Fruit fly (Drosophila melanogaster) whole organism, embryonic: ENCODE results near the gene CG8564.

ENCODE experiments used
- Atf-2 ChIP-seq: fragments of 200-800 bp; sonication (Bioruptor generic); optimal IDR thresholded peaks from 2 replicates; lab custom pipeline; 2016; ENCODE audit warnings: missing biosample characterization, missing genetic modification characterization
- CG10321 ChIP-seq: fragments of 200-800 bp; sonication (Bioruptor generic); IDR thresholded peaks from 2 replicates; pipeline ENCODE4 v1.3.6; 2022; ENCODE audit warnings: missing biosample characterization, missing genetic modification characterization
- CG10565 ChIP-seq: fragments of 200-800 bp; sonication (Bioruptor generic); optimal IDR thresholded peaks from 3 replicates; lab custom pipeline; 2016; ENCODE audit warnings: missing biosample characterization, mild to moderate bottlenecking, missing genetic modification characterization
- CG11456 ChIP-seq: fragments of 200-800 bp; sonication (Bioruptor generic); IDR thresholded peaks from 3 replicates; pipeline ENCODE4 v1.3.6; 2022; ENCODE audit warnings: missing biosample characterization, missing genetic modification characterization
- CG11504 ChIP-seq: fragments of 200-800 bp; sonication (Bioruptor generic); optimal IDR thresholded peaks from 3 replicates; lab custom pipeline; 2019; ENCODE audit warnings: missing biosample characterization, mild to moderate bottlenecking, missing genetic modification characterization, moderate library complexity
- CG13624 ChIP-seq: fragments of 200-800 bp; sonication (Bioruptor generic); optimal IDR thresholded peaks from 2 replicates; lab custom pipeline; 2016; ENCODE audit warnings: missing biosample characterization, missing genetic modification characterization
- CG14965 ChIP-seq: fragments of 200-800 bp; sonication (Bioruptor generic); optimal IDR thresholded peaks from 2 replicates; lab custom pipeline; 2016; ENCODE audit warnings: missing biosample characterization, missing genetic modification characterization, borderline replicate concordance
- CG15514 ChIP-seq: fragments of 200-800 bp; sonication (Bioruptor generic); optimal IDR thresholded peaks from 3 replicates; lab custom pipeline; 2017; ENCODE audit warnings: missing biosample characterization, missing genetic modification characterization, mild to moderate bottlenecking, moderate library complexity, missing genetic modification reagents
- CG15601 ChIP-seq: fragments of 200-800 bp; sonication (Bioruptor generic); optimal IDR thresholded peaks from 3 replicates; lab custom pipeline; 2019; ENCODE audit warnings: missing biosample characterization, mild to moderate bottlenecking, missing genetic modification characterization, moderate library complexity
- CG16779 ChIP-seq: fragments of 200-800 bp; sonication (Bioruptor generic); IDR thresholded peaks from 2 replicates; pipeline ENCODE4 v1.3.6; 2022; ENCODE audit warnings: missing biosample characterization, missing genetic modification characterization
- CG17359 ChIP-seq: fragments of 200-800 bp; sonication (Bioruptor generic); optimal IDR thresholded peaks from 3 replicates; lab custom pipeline; 2018; ENCODE audit warnings: missing biosample characterization, mild to moderate bottlenecking, missing genetic modification characterization, moderate library complexity
- CG17802 ChIP-seq: fragments of 200-800 bp; sonication (Bioruptor generic); optimal IDR thresholded peaks from 2 replicates; lab custom pipeline; 2018; ENCODE audit warnings: missing biosample characterization, mild to moderate bottlenecking, missing genetic modification characterization, moderate library complexity
- CG1792 ChIP-seq: fragments of 200-800 bp; sonication (Bioruptor generic); optimal IDR thresholded peaks from 2 replicates; lab custom pipeline; 2016; ENCODE audit warnings: missing biosample characterization, missing genetic modification characterization
- CG2199 ChIP-seq: fragments of 200-800 bp; sonication (Bioruptor generic); IDR thresholded peaks from 3 replicates; pipeline ENCODE4 v1.3.6; 2022; ENCODE audit warnings: missing biosample characterization, missing genetic modification characterization
- CG30431 ChIP-seq: fragments of 200-800 bp; sonication (Bioruptor generic); optimal IDR thresholded peaks from 2 replicates; lab custom pipeline; 2017; ENCODE audit warnings: missing biosample characterization, missing genetic modification characterization
- CG34224 ChIP-seq: fragments of 200-800 bp; sonication (Bioruptor generic); IDR thresholded peaks from 3 replicates; pipeline ENCODE4 v1.3.6; 2022; ENCODE audit warnings: missing biosample characterization, missing genetic modification characterization; ENCODE audit not compliant: partially characterized antibody
- CG34376 ChIP-seq: fragments of 200-800 bp; sonication (Bioruptor generic); optimal IDR thresholded peaks from 2 replicates; lab custom pipeline; 2018; ENCODE audit warnings: missing biosample characterization, mild to moderate bottlenecking, missing genetic modification characterization
- CG7372 ChIP-seq: fragments of 200-800 bp; sonication (Bioruptor generic); IDR thresholded peaks from 2 replicates; pipeline ENCODE4 v1.3.6; 2022; ENCODE audit warnings: missing biosample characterization, missing genetic modification characterization
- CG7786 ChIP-seq: fragments of 200-800 bp; sonication (Bioruptor generic); optimal IDR thresholded peaks from 2 replicates; lab custom pipeline; 2016; ENCODE audit warnings: missing biosample characterization, missing genetic modification characterization
- Dfd ChIP-seq, 2 experiments: fragments of >200 bp; optimal IDR thresholded peaks; 2 replicates each; lab custom pipeline; 2017; ENCODE audit warnings: missing biosample characterization in 2 of 2, missing genetic modification characterization in 2 of 2
- Dip2 ChIP-seq: fragments of 200-800 bp; sonication (Bioruptor generic); IDR thresholded peaks from 2 replicates; pipeline ENCODE4 v1.3.6; 2022; ENCODE audit warnings: missing biosample characterization, missing genetic modification characterization
- HHEX ChIP-seq: fragments of 200-800 bp; sonication (Bioruptor generic); optimal IDR thresholded peaks from 3 replicates; lab custom pipeline; 2017; ENCODE audit warnings: missing biosample characterization, mild to moderate bottlenecking, missing genetic modification characterization, missing genetic modification reagents
- HLHmδ ChIP-seq: fragments of 200-800 bp; sonication (Bioruptor generic); optimal IDR thresholded peaks from 2 replicates; lab custom pipeline; 2018; ENCODE audit warnings: missing biosample characterization, mild to moderate bottlenecking, missing genetic modification characterization, moderate library complexity
- Hmx ChIP-seq: fragments of 200-800 bp; sonication (Bioruptor generic); optimal IDR thresholded peaks from 2 replicates; lab custom pipeline; 2016; ENCODE audit warnings: missing biosample characterization, missing genetic modification characterization
- Hr78 ChIP-seq, 2 experiments: fragments of 200-800 bp in 1 of 2; fragments of >200 bp in 1 of 2; sonication (Bioruptor generic) in 1 of 2; optimal IDR thresholded peaks; 2 replicates each; lab custom pipeline; 2017 to 2019; ENCODE audit warnings: missing biosample characterization in 2 of 2, missing genetic modification characterization in 2 of 2, mild to moderate bottlenecking in 1 of 2, moderate library complexity in 1 of 2
- NC2β ChIP-seq: fragments of 200-800 bp; sonication (Bioruptor generic); optimal IDR thresholded peaks from 2 replicates; lab custom pipeline; 2016; ENCODE audit warnings: missing biosample characterization, missing genetic modification characterization
- Neu2 ChIP-seq: fragments of 200-800 bp; sonication (Bioruptor generic); optimal IDR thresholded peaks from 3 replicates; lab custom pipeline; 2016; ENCODE audit warnings: missing biosample characterization, missing genetic modification characterization, borderline replicate concordance
- Opbp ChIP-seq: fragments of 200-800 bp; sonication (Bioruptor generic); IDR thresholded peaks from 3 replicates; pipeline ENCODE4 v1.3.6; 2022; ENCODE audit warnings: missing biosample characterization, missing genetic modification characterization; ENCODE audit not compliant: partially characterized antibody
- Optix ChIP-seq: fragments of 200-800 bp; sonication (Bioruptor generic); IDR thresholded peaks from 3 replicates; pipeline ENCODE4 v1.3.6; 2022; ENCODE audit warnings: missing biosample characterization, missing genetic modification characterization
- Side ChIP-seq: fragments of 200-800 bp; sonication (Bioruptor generic); optimal IDR thresholded peaks from 2 replicates; lab custom pipeline; 2016; ENCODE audit warnings: missing biosample characterization, missing genetic modification characterization
- Six4 ChIP-seq: fragments of 200-800 bp; sonication (Bioruptor generic); optimal IDR thresholded peaks from 2 replicates; lab custom pipeline; 2016; ENCODE audit warnings: missing biosample characterization, missing genetic modification characterization
- Taf1 ChIP-seq: fragments of 200-800 bp; sonication (Bioruptor generic); IDR thresholded peaks from 2 replicates; pipeline ENCODE4 v1.3.6; 2022; ENCODE audit warnings: missing biosample characterization, missing genetic modification characterization
- bab2 ChIP-seq: fragments of 200-800 bp; sonication (Bioruptor generic); optimal IDR thresholded peaks from 2 replicates; lab custom pipeline; 2016; ENCODE audit warnings: missing biosample characterization, missing genetic modification characterization
- crp ChIP-seq, 2 experiments: fragments of 200-800 bp; sonication (Bioruptor generic); optimal IDR thresholded peaks; 2 replicates in 1 of 2; 3 replicates in 1 of 2; lab custom pipeline; 2017; ENCODE audit warnings: missing biosample characterization in 2 of 2, missing genetic modification characterization in 2 of 2, mild to moderate bottlenecking in 1 of 2, moderate library complexity in 1 of 2
- dati ChIP-seq: fragments of 200-800 bp; sonication (Bioruptor generic); IDR thresholded peaks from 2 replicates; pipeline ENCODE4 v1.3.6; 2022; ENCODE audit warnings: missing biosample characterization, missing genetic modification characterization
- dimm ChIP-seq: fragments of 200-800 bp; sonication (Bioruptor generic); IDR thresholded peaks from 2 replicates; pipeline ENCODE4 v1.3.6; 2022; ENCODE audit warnings: missing biosample characterization, missing genetic modification characterization
- dm ChIP-seq: fragments of 200-800 bp; sonication (Bioruptor generic); optimal IDR thresholded peaks from 3 replicates; lab custom pipeline; 2016; ENCODE audit warnings: missing biosample characterization, missing genetic modification characterization
- dmrt99B ChIP-seq: fragments of 200-800 bp; sonication (Bioruptor generic); optimal IDR thresholded peaks from 2 replicates; lab custom pipeline; 2018; ENCODE audit warnings: missing biosample characterization, mild to moderate bottlenecking, missing genetic modification characterization, moderate library complexity
- eve ChIP-seq, 2 experiments: fragments of >200 bp; optimal IDR thresholded peaks; 2 replicates each; lab custom pipeline; 2017; ENCODE audit warnings: missing biosample characterization in 2 of 2, missing genetic modification characterization in 2 of 2
- fd3F ChIP-seq: fragments of 200-800 bp; sonication (Bioruptor generic); optimal IDR thresholded peaks from 2 replicates; lab custom pipeline; 2018; ENCODE audit warnings: missing biosample characterization, mild to moderate bottlenecking, missing genetic modification characterization, moderate library complexity
- gsb-n ChIP-seq: fragments of 200-800 bp; sonication (Bioruptor generic); optimal IDR thresholded peaks from 3 replicates; lab custom pipeline; 2018; ENCODE audit warnings: missing biosample characterization, mild to moderate bottlenecking, missing genetic modification characterization
- gt ChIP-seq: fragments of 200-800 bp; sonication (Bioruptor generic); IDR thresholded peaks from 2 replicates; pipeline ENCODE4 v1.3.6; 2022; ENCODE audit warnings: missing biosample characterization, missing genetic modification characterization
- hbn ChIP-seq: fragments of 200-800 bp; sonication (Bioruptor generic); IDR thresholded peaks from 2 replicates; pipeline ENCODE4 v1.3.6; 2022; ENCODE audit warnings: missing biosample characterization, missing genetic modification characterization; ENCODE audit not compliant: partially characterized antibody
- kay ChIP-seq: fragments of 200-800 bp; sonication (Bioruptor generic); optimal IDR thresholded peaks from 2 replicates; lab custom pipeline; 2016; ENCODE audit warnings: missing biosample characterization, missing genetic modification characterization
- lmd ChIP-seq: fragments of 200-800 bp; sonication (Bioruptor generic); IDR thresholded peaks from 2 replicates; pipeline ENCODE4 v1.3.6; 2022; ENCODE audit warnings: missing biosample characterization, missing genetic modification characterization
- luna ChIP-seq: fragments of 200-800 bp; sonication (Bioruptor generic); optimal IDR thresholded peaks from 2 replicates; lab custom pipeline; 2016; ENCODE audit warnings: missing biosample characterization, missing genetic modification characterization
- nerfin-1 ChIP-seq: fragments of 200-800 bp; sonication (Bioruptor generic); optimal IDR thresholded peaks from 3 replicates; lab custom pipeline; 2019; ENCODE audit warnings: missing biosample characterization, mild to moderate bottlenecking, missing genetic modification characterization, moderate library complexity
- pb ChIP-seq: fragments of 200-800 bp; sonication (Bioruptor generic); optimal IDR thresholded peaks from 3 replicates; lab custom pipeline; 2016; ENCODE audit warnings: missing biosample characterization, missing genetic modification characterization
- phol ChIP-seq: fragments of 200-800 bp; sonication (Bioruptor generic); optimal IDR thresholded peaks from 3 replicates; lab custom pipeline; 2018; ENCODE audit warnings: missing biosample characterization, mild to moderate bottlenecking, missing genetic modification characterization, moderate library complexity
- trh ChIP-seq: fragments of 200-800 bp; sonication (Bioruptor generic); optimal IDR thresholded peaks from 2 replicates; lab custom pipeline; 2016; ENCODE audit warnings: missing biosample characterization, missing genetic modification characterization

CG8564 gene

dm6 chr3L:7360324-7360852 lies 27.3 kb downstream of the CG8564 start, which contains the start of gene Sec63 (continued):
- TF ChIP-seq dmrt99B (tag; lab: Kevin White, UChicago) (peak; percentile 14), NC2β (no peak), CG2199 (GFP tag; lab: Robert Waterston, UW) (peak; percentile 23; the same call in 1 of the 3 replicates), CG10565 (GFP tag; lab: Kevin White, UChicago) (no peak), CG7372 (peak; percentile 43; the same call in 1 of the 2 replicates), Taf1 (GFP tag; lab: Robert Waterston, UW) (peak; percentile 48; the same call in 1 of the 2 replicates), dati (GFP tag; lab: Robert Waterston, UW) (no peak), CG13624 (GFP tag; lab: Kevin White, UChicago) (peak; percentile 36), crp (GFP tag; optimal IDR thresholded peaks at IDR 0.05; lab: Kevin White, UChicago) (peak in 1 of 2 experiments; percentile 74), Six4 (no peak), phol (tag; lab: Kevin White, UChicago) (peak; percentile 82), Opbp (GFP tag; lab: Robert Waterston, UW) (peak; percentile 88), CG34376 (GFP tag; lab: Kevin White, UChicago) (no peak), Dfd (GFP tag; optimal IDR thresholded peaks at IDR 0.05; lab: Kevin White, UChicago) (no peak), lmd (GFP tag; lab: Robert Waterston, UW) (peak; percentile 56; the same call in 1 of the 2 replicates), CG11456 (GFP tag; lab: Robert Waterston, UW) (peak; percentile 68; the same call in 1 of the 3 replicates), luna (GFP tag; lab: Kevin White, UChicago) (peak; percentile 22), HLHmδ (GFP tag; lab: Kevin White, UChicago) (peak; percentile 96), bab2 (GFP tag; lab: Kevin White, UChicago) (no peak), trh (GFP tag; lab: Kevin White, UChicago) (no peak), gsb-n (tag; lab: Kevin White, UChicago) (no peak), Hr78 (GFP tag; optimal IDR thresholded peaks at IDR 0.05; lab: Kevin White, UChicago) (no peak), CG1792 (GFP tag; lab: Kevin White, UChicago) (no peak), kay (no peak), CG14965 (no peak), gt (GFP tag; lab: Robert Waterston, UW) (no peak), fd3F (GFP tag; lab: Kevin White, UChicago) (no peak), CG17802 (tag; lab: Kevin White, UChicago) (no peak), CG34224 (GFP tag; lab: Robert Waterston, UW) (peak; percentile 63), Neu2 (no peak), Side (GFP tag; lab: Kevin White, UChicago) (no peak), hbn (peak; percentile 72), CG30431 (GFP tag; lab: Kevin White, UChicago) (no peak), CG16779 (GFP tag; lab: Robert Waterston, UW) (0 out of 2 replicates have a peak, but pooled peaks have one; percentile 42), HHEX (peak; percentile 34), CG7786 (no peak), dimm (GFP tag; lab: Robert Waterston, UW) (no peak), eve (GFP tag; optimal IDR thresholded peaks at IDR 0.05; lab: Kevin White, UChicago) (no peak), Hmx (GFP tag; lab: Kevin White, UChicago) (no peak), CG11504 (tag; lab: Kevin White, UChicago) (peak; percentile 60), CG17359 (peak; percentile 49), nerfin-1 (peak; percentile 21), Optix (no peak), pb (GFP tag; lab: Kevin White, UChicago) (peak; percentile 11), CG15514 (peak; percentile 100), Dip2 (GFP tag; lab: Robert Waterston, UW) (no peak), dm (peak; percentile 72), Atf-2 (GFP tag; lab: Kevin White, UChicago) (no peak), CG10321 (GFP tag; lab: Robert Waterston, UW) (no peak), CG15601 (tag; lab: Kevin White, UChicago) (peak; percentile 50)
